Worm (Caenorhabditis elegans): ENCODE data around the gene zip-5.

DNA sequence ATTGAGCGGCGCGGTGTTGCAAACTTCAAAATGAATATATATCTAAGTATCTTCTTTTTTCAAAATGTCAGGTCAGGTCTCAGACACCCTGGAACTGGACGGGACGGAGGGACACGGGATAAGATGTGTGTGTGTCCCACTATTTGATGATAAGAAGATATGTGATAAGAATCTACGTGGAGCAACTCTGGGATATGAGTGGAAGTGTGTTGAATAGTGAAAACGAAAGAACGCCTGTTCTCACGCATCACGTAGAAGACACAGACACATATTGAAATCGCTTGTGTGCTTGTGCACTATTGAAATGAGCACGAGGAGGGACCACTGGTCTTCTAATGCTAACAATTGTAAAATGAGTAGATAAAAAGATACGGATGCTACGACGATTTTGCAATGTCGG, 31.5 kb downstream of the zip-5 start, which contains the start of gene uig-1:
- TF ChIP-seq sptf-2 (GFP tag; optimal IDR thresholded peaks at IDR 0.05) (no peak), B0261.1 (tag; optimal IDR thresholded peaks at IDR 0.05) (no peak), nfyb-1 (GFP tag; IDR thresholded peaks at IDR 0.05) (no peak), F49E8.2 (tag; optimal IDR thresholded peaks at IDR 0.05; ENCODE audit: insufficient read depth) (no peak), nhr-179 (tag; optimal IDR thresholded peaks at IDR 0.05) (no peak), ama-1 (optimal IDR thresholded peaks at IDR 0.05) (no peak), ama-1 (GFP tag; optimal IDR thresholded peaks at IDR 0.05) (no peak), C06A6.2 (GFP tag; conservative IDR thresholded peaks at IDR 0.05) (no peak), unc-62 (GFP tag; optimal IDR thresholded peaks at IDR 0.05) (no peak), nhr-90 (tag; optimal IDR thresholded peaks at IDR 0.05) (no peak), ceh-100 (GFP tag; IDR thresholded peaks at IDR 0.05) (no peak), Y53F4B.3 (GFP tag; IDR thresholded peaks at IDR 0.05) (no peak), ets-4 (GFP tag; optimal IDR thresholded peaks at IDR 0.05) (no peak)

Measured in whole organism, young adult.